Fruit fly (Drosophila melanogaster) whole organism, embryonic: Measurements from ENCODE around the gene CG31638.
A peak's percentile ranks its signal among the peaks of the same experiment; 100 is the strongest.

Experiments
- Antp ChIP-seq: fragments of 200-800 bp; sonication (Bioruptor generic); optimal IDR thresholded peaks from 3 replicates; lab custom pipeline; 2016; ENCODE audit warnings: missing biosample characterization, missing genetic modification characterization
- Awh ChIP-seq: fragments of 200-800 bp; sonication (Bioruptor generic); IDR thresholded peaks from 2 replicates; pipeline ENCODE4, ENCODE4 v1.3.6; 2022; ENCODE audit warnings: missing biosample characterization, missing genetic modification characterization
- Blimp-1 ChIP-seq: fragments of 200-800 bp; sonication (Bioruptor generic); optimal IDR thresholded peaks from 3 replicates; lab custom pipeline; 2018; ENCODE audit warnings: missing biosample characterization, missing genetic modification characterization, mild to moderate bottlenecking, moderate library complexity, missing genetic modification reagents
- C15 ChIP-seq: fragments of 200-800 bp; sonication (Bioruptor generic); IDR thresholded peaks from 3 replicates; pipeline ENCODE4 v1.3.6; 2022; ENCODE audit warnings: missing biosample characterization, missing genetic modification characterization
- CG10431 ChIP-seq: fragments of 200-800 bp; sonication (Bioruptor generic); optimal IDR thresholded peaks from 3 replicates; lab custom pipeline; 2018; ENCODE audit warnings: missing biosample characterization, mild to moderate bottlenecking, missing genetic modification characterization
- CG10565 ChIP-seq: fragments of 200-800 bp; sonication (Bioruptor generic); optimal IDR thresholded peaks from 3 replicates; lab custom pipeline; 2016; ENCODE audit warnings: missing biosample characterization, mild to moderate bottlenecking, missing genetic modification characterization
- CG1233 ChIP-seq: fragments of 200-800 bp; sonication (Bioruptor generic); optimal IDR thresholded peaks from 4 replicates; lab custom pipeline; 2018; ENCODE audit warnings: missing biosample characterization, mild to moderate bottlenecking, missing genetic modification characterization
- CG12659 ChIP-seq: fragments of 200-800 bp; sonication (Bioruptor generic); optimal IDR thresholded peaks from 3 replicates; lab custom pipeline; 2017; ENCODE audit warnings: mild to moderate bottlenecking, missing biosample characterization, missing genetic modification reagents, missing genetic modification characterization
- CG13775 ChIP-seq: fragments of 200-800 bp; sonication (Bioruptor generic); optimal IDR thresholded peaks from 3 replicates; lab custom pipeline; 2017; ENCODE audit warnings: missing biosample characterization, mild to moderate bottlenecking, missing genetic modification characterization
- CG15479 ChIP-seq: fragments of 200-800 bp; sonication (Bioruptor generic); optimal IDR thresholded peaks from 3 replicates; lab custom pipeline; 2019; ENCODE audit warnings: missing biosample characterization, mild to moderate bottlenecking, missing genetic modification characterization, moderate library complexity
- CG15601 ChIP-seq: fragments of 200-800 bp; sonication (Bioruptor generic); optimal IDR thresholded peaks from 3 replicates; lab custom pipeline; 2019; ENCODE audit warnings: missing biosample characterization, mild to moderate bottlenecking, missing genetic modification characterization, moderate library complexity
- CG18599 ChIP-seq: fragments of 200-800 bp; sonication (Bioruptor generic); optimal IDR thresholded peaks from 3 replicates; lab custom pipeline; 2017; ENCODE audit warnings: missing biosample characterization, missing genetic modification characterization, mild to moderate bottlenecking, moderate library complexity, missing genetic modification reagents
- CG34376 ChIP-seq: fragments of 200-800 bp; sonication (Bioruptor generic); optimal IDR thresholded peaks from 2 replicates; lab custom pipeline; 2018; ENCODE audit warnings: missing biosample characterization, mild to moderate bottlenecking, missing genetic modification characterization
- CG34422 ChIP-seq: fragments of 200-800 bp; sonication (Bioruptor generic); IDR thresholded peaks from 3 replicates; pipeline ENCODE4 v1.3.6; 2022; ENCODE audit warnings: missing biosample characterization, missing genetic modification characterization
- CG42726 ChIP-seq: fragments of 200-800 bp; sonication (Bioruptor generic); IDR thresholded peaks from 2 replicates; pipeline ENCODE4 v1.3.6; 2022; ENCODE audit warnings: missing biosample characterization, missing genetic modification characterization; ENCODE audit not compliant: partially characterized antibody
- CG4282 ChIP-seq: fragments of 200-800 bp; sonication (Bioruptor generic); optimal IDR thresholded peaks from 2 replicates; lab custom pipeline; 2016; ENCODE audit warnings: missing biosample characterization, missing genetic modification characterization
- CG6175 ChIP-seq: fragments of 200-800 bp; sonication (Bioruptor generic); IDR thresholded peaks from 3 replicates; pipeline ENCODE4 v1.3.6; 2022; ENCODE audit warnings: missing biosample characterization, missing genetic modification characterization
- CG6654 ChIP-seq: fragments of 200-800 bp; sonication (Bioruptor generic); optimal IDR thresholded peaks from 2 replicates; lab custom pipeline; 2017; ENCODE audit warnings: missing biosample characterization, mild to moderate bottlenecking, missing genetic modification characterization
- CG6689 ChIP-seq: fragments of 200-800 bp; sonication (Bioruptor generic); IDR thresholded peaks from 2 replicates; pipeline ENCODE4 v1.3.6; 2022; ENCODE audit warnings: missing biosample characterization, missing genetic modification characterization
- CG8089 ChIP-seq: fragments of 200-800 bp; sonication (Bioruptor generic); optimal IDR thresholded peaks from 3 replicates; lab custom pipeline; 2016; ENCODE audit warnings: missing biosample characterization, missing genetic modification characterization
- CG8944 ChIP-seq: fragments of 200-800 bp; sonication (Bioruptor generic); optimal IDR thresholded peaks from 3 replicates; lab custom pipeline; 2016; ENCODE audit warnings: missing biosample characterization, missing genetic modification characterization
- Chrac-16 ChIP-seq: fragments of 200-800 bp; sonication (Bioruptor generic); optimal IDR thresholded peaks from 3 replicates; lab custom pipeline; 2016; ENCODE audit warnings: missing biosample characterization, missing genetic modification characterization
- E2f1 ChIP-seq: fragments of 200-800 bp; sonication (Bioruptor generic); IDR thresholded peaks from 2 replicates; pipeline ENCODE4 v1.3.6; 2022; ENCODE audit warnings: missing biosample characterization, missing genetic modification characterization
- Lhr ChIP-seq: fragments of 200-800 bp; sonication (Bioruptor generic); optimal IDR thresholded peaks from 3 replicates; lab custom pipeline; 2017; ENCODE audit warnings: mild to moderate bottlenecking, missing biosample characterization, missing genetic modification reagents, missing genetic modification characterization
- Lim3 ChIP-seq: fragments of 200-800 bp; sonication (Bioruptor generic); IDR thresholded peaks from 2 replicates; pipeline ENCODE4 v1.3.6; 2022; ENCODE audit warnings: missing biosample characterization, missing genetic modification characterization
- Mad ChIP-seq: fragments of 200-800 bp; sonication (Bioruptor generic); optimal IDR thresholded peaks from 2 replicates; lab custom pipeline; 2016; ENCODE audit warnings: missing biosample characterization, missing genetic modification characterization
- Mes4 ChIP-seq: fragments of 200-800 bp; sonication (Bioruptor generic); optimal IDR thresholded peaks from 2 replicates; lab custom pipeline; 2016; ENCODE audit warnings: missing biosample characterization, missing genetic modification characterization
- Nf-YA ChIP-seq: fragments of 200-800 bp; sonication (Bioruptor generic); IDR thresholded peaks from 2 replicates; pipeline ENCODE4 v1.3.6; 2022; ENCODE audit warnings: missing biosample characterization, missing genetic modification characterization
- Pdp1 ChIP-seq, 2 experiments: fragments of 200-800 bp; sonication (Bioruptor generic); optimal IDR thresholded peaks; 3 replicates each; lab custom pipeline; 2016; ENCODE audit warnings: missing biosample characterization in 2 of 2, missing genetic modification characterization in 2 of 2, mild to moderate bottlenecking in 1 of 2, moderate library complexity in 1 of 2
- Stat92E ChIP-seq, 3 experiments: fragments of >200 bp in 2 of 3; fragments of 200-800 bp in 1 of 3; sonication (Bioruptor generic) in 1 of 3; optimal IDR thresholded peaks; 2 replicates each; lab custom pipeline; 2017 to 2019; ENCODE audit warnings: missing biosample characterization in 3 of 3, missing genetic modification characterization in 3 of 3, mild to moderate bottlenecking in 1 of 3, moderate library complexity in 1 of 3
- Xbp1 ChIP-seq: fragments of 200-800 bp; sonication (Bioruptor generic); optimal IDR thresholded peaks from 3 replicates; lab custom pipeline; 2016; ENCODE audit warnings: missing biosample characterization, mild to moderate bottlenecking, missing genetic modification characterization
- Xrp1 ChIP-seq: fragments of 200-800 bp; sonication (Bioruptor generic); IDR thresholded peaks from 2 replicates; pipeline ENCODE4 v1.3.6; 2022; ENCODE audit warnings: missing biosample characterization, missing genetic modification characterization
- ab ChIP-seq: fragments of 200-800 bp; sonication (Bioruptor generic); optimal IDR thresholded peaks from 2 replicates; lab custom pipeline; 2016; ENCODE audit warnings: missing biosample characterization, missing genetic modification characterization
- cg ChIP-seq: fragments of 200-800 bp; sonication (Bioruptor generic); optimal IDR thresholded peaks from 3 replicates; lab custom pipeline; 2019; ENCODE audit warnings: missing biosample characterization, mild to moderate bottlenecking, missing genetic modification characterization, moderate library complexity
- danr ChIP-seq: fragments of 200-800 bp; sonication (Bioruptor generic); IDR thresholded peaks from 2 replicates; pipeline ENCODE4 v1.3.6; 2022; ENCODE audit warnings: missing biosample characterization, missing genetic modification characterization
- emc ChIP-seq: fragments of 200-800 bp; sonication (Bioruptor generic); optimal IDR thresholded peaks from 2 replicates; lab custom pipeline; 2016; ENCODE audit warnings: missing biosample characterization, missing genetic modification characterization
- ems ChIP-seq: fragments of 200-800 bp; sonication (Bioruptor generic); optimal IDR thresholded peaks from 3 replicates; lab custom pipeline; 2016; ENCODE audit warnings: missing biosample characterization, missing genetic modification characterization
- gsb ChIP-seq: fragments of 200-800 bp; sonication (Bioruptor generic); IDR thresholded peaks from 2 replicates; pipeline ENCODE4 v1.3.6; 2022; ENCODE audit warnings: missing biosample characterization, missing genetic modification characterization
- hb ChIP-seq: fragments of 200-800 bp; sonication (Bioruptor generic); IDR thresholded peaks from 3 replicates; pipeline ENCODE4 v1.3.6; 2022; ENCODE audit warnings: missing biosample characterization, missing genetic modification characterization; ENCODE audit not compliant: partially characterized antibody
- hbn ChIP-seq: fragments of 200-800 bp; sonication (Bioruptor generic); IDR thresholded peaks from 2 replicates; pipeline ENCODE4 v1.3.6; 2022; ENCODE audit warnings: missing biosample characterization, missing genetic modification characterization; ENCODE audit not compliant: partially characterized antibody
- hkb ChIP-seq, 2 experiments: fragments of 200-800 bp in 1 of 2; fragments of >200 bp in 1 of 2; sonication (Bioruptor generic) in 1 of 2; IDR thresholded peaks in 1 of 2; optimal IDR thresholded peaks in 1 of 2; 2 replicates each; pipeline versions ENCODE4 v1.3.6 to Lab custom; 2017 to 2022; ENCODE audit warnings: missing biosample characterization in 1 of 2, missing genetic modification characterization in 1 of 2
- jing ChIP-seq: fragments of 200-800 bp; sonication (Bioruptor generic); optimal IDR thresholded peaks from 2 replicates; lab custom pipeline; 2018; ENCODE audit warnings: missing biosample characterization, mild to moderate bottlenecking, missing genetic modification characterization
- nerfin-1 ChIP-seq: fragments of 200-800 bp; sonication (Bioruptor generic); optimal IDR thresholded peaks from 3 replicates; lab custom pipeline; 2019; ENCODE audit warnings: missing biosample characterization, mild to moderate bottlenecking, missing genetic modification characterization, moderate library complexity
- org-1 ChIP-seq: fragments of 200-800 bp; sonication (Bioruptor generic); optimal IDR thresholded peaks from 2 replicates; lab custom pipeline; 2017; ENCODE audit warnings: missing biosample characterization, missing genetic modification characterization
- pho ChIP-seq: fragments of 200-800 bp; sonication (Bioruptor generic); optimal IDR thresholded peaks from 2 replicates; lab custom pipeline; 2016; ENCODE audit warnings: missing biosample characterization, missing genetic modification characterization
- pros ChIP-seq: fragments of 200-800 bp; sonication (Bioruptor generic); optimal IDR thresholded peaks from 3 replicates; lab custom pipeline; 2019; ENCODE audit warnings: missing biosample characterization, mild to moderate bottlenecking, missing genetic modification characterization, moderate library complexity
- ro ChIP-seq: fragments of 200-800 bp; sonication (Bioruptor generic); IDR thresholded peaks from 2 replicates; pipeline ENCODE4 v1.3.6; 2022; ENCODE audit warnings: missing biosample characterization, missing genetic modification characterization
- shn ChIP-seq: fragments of 200-800 bp; sonication (Bioruptor generic); optimal IDR thresholded peaks from 3 replicates; lab custom pipeline; 2016; ENCODE audit warnings: missing biosample characterization, missing genetic modification characterization
- toy ChIP-seq: fragments of 200-800 bp; sonication (Bioruptor generic); IDR thresholded peaks from 2 replicates; pipeline ENCODE4 v1.3.6; 2022; ENCODE audit warnings: missing biosample characterization, missing genetic modification characterization
- tup ChIP-seq: fragments of 200-800 bp; sonication (Bioruptor generic); optimal IDR thresholded peaks from 2 replicates; lab custom pipeline; 2016; ENCODE audit warnings: missing biosample characterization, mild to moderate bottlenecking, missing genetic modification characterization, moderate library complexity

CG31638 gene

DNA sequence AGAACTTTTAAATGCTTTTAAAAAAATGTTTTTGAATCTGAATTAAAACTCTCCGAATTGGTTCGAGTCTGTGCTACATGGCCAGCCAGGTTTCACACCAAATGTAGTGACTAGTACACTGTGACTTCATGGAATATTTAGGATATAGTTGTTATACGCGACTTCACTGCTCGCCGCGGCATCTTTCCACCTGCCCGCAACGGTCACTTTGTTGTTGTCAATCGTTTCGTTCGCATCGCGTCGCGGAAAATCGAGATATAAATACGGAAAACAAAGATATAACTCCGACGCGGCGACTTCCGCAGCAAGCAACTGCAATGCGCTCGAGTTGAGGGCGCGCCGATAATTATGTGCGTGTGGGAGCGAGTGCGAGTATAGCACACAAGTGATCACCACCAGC is 7.6 kb downstream of the CG31638 start, which contains the start of gene CG31637 (continued):
- no peak for TF ChIP-seq CG13775 (GFP tag; lab: Kevin White, UChicago)
- no peak for TF ChIP-seq CG15479 (GFP tag; lab: Kevin White, UChicago)
- no peak for TF ChIP-seq hb (GFP tag; lab: Robert Waterston, UW)
- TF ChIP-seq Awh (GFP tag; lab: Robert Waterston, UW) = no peak
- 0 out of 2 replicates have a peak, but pooled peaks have one; percentile 2 for TF ChIP-seq CG42726 (GFP tag; lab: Robert Waterston, UW)
- peak in 1 of 2 experiments; percentile 62 for TF ChIP-seq Pdp1 (GFP tag; optimal IDR thresholded peaks at IDR 0.05; lab: Kevin White, UChicago)
- no peak for TF ChIP-seq ems
- peak; percentile 36 for TF ChIP-seq CG15601
- TF ChIP-seq CG12659 (GFP tag; lab: Kevin White, UChicago) = peak; percentile 82
- TF ChIP-seq CG34376 = peak; percentile 55
- no peak for TF ChIP-seq Stat92E (GFP tag; optimal IDR thresholded peaks at IDR 0.05; lab: Kevin White, UChicago)
- TF ChIP-seq CG18599 (GFP tag; lab: Kevin White, UChicago) = peak; percentile 15
- TF ChIP-seq Nf-YA (GFP tag; lab: Robert Waterston, UW) = no peak
- no peak for TF ChIP-seq Chrac-16 (GFP tag; lab: Kevin White, UChicago)
- TF ChIP-seq CG6689 (GFP tag; lab: Robert Waterston, UW) = no peak
- TF ChIP-seq CG34422 (GFP tag; lab: Robert Waterston, UW) = peak; percentile 44; the same call in 1 of the 3 replicates
- no peak for TF ChIP-seq CG8944 (GFP tag; lab: Kevin White, UChicago)
- TF ChIP-seq nerfin-1 (tag; lab: Kevin White, UChicago) = no peak
- no peak for TF ChIP-seq pros
- TF ChIP-seq Lim3 = no peak
- no peak for TF ChIP-seq hkb (optimal IDR thresholded peaks at IDR 0.05; lab: Kevin White, UChicago)
- TF ChIP-seq hkb (GFP tag; IDR thresholded peaks at IDR 0.05; lab: Robert Waterston, UW) = 0 out of 2 replicates have a peak, but pooled peaks have one; percentile 13
- no peak for TF ChIP-seq hbn (GFP tag; lab: Robert Waterston, UW)
- no peak for TF ChIP-seq ab (GFP tag; lab: Kevin White, UChicago)
- TF ChIP-seq Xbp1 = peak; percentile 31
- peak; percentile 17; the same call in 1 of the 2 replicates for TF ChIP-seq Xrp1 (GFP tag; lab: Robert Waterston, UW)
- TF ChIP-seq ro (GFP tag; lab: Robert Waterston, UW) = no peak
- TF ChIP-seq CG4282 (GFP tag; lab: Kevin White, UChicago) = no peak
- TF ChIP-seq jing (GFP tag; lab: Kevin White, UChicago) = no peak
- no peak for TF ChIP-seq danr (GFP tag; lab: Robert Waterston, UW)
- TF ChIP-seq Blimp-1 (GFP tag; lab: Kevin White, UChicago) = no peak
- TF ChIP-seq CG1233 (GFP tag; lab: Kevin White, UChicago) = no peak
- no peak for TF ChIP-seq CG6654 (GFP tag; lab: Kevin White, UChicago)
- no peak for TF ChIP-seq gsb
- peak; percentile 86 for TF ChIP-seq Lhr (GFP tag; lab: Kevin White, UChicago)
- TF ChIP-seq org-1 (GFP tag; lab: Kevin White, UChicago) = no peak
- TF ChIP-seq emc (GFP tag; lab: Kevin White, UChicago) = no peak
- no peak for TF ChIP-seq CG6175 (GFP tag; lab: Robert Waterston, UW)
- TF ChIP-seq CG8089 (GFP tag; lab: Kevin White, UChicago) = peak; percentile 2
- no peak for TF ChIP-seq Antp (GFP tag; lab: Kevin White, UChicago)
- no peak for TF ChIP-seq shn (GFP tag; lab: Kevin White, UChicago)
- no peak for TF ChIP-seq cg
- TF ChIP-seq tup (GFP tag; lab: Kevin White, UChicago) = no peak
- peak; percentile 19 for TF ChIP-seq Mad (GFP tag; lab: Kevin White, UChicago)
- TF ChIP-seq CG10431 = peak; percentile 2
- TF ChIP-seq toy (GFP tag; lab: Robert Waterston, UW) = no peak
- TF ChIP-seq C15 (GFP tag; lab: Robert Waterston, UW) = no peak
- TF ChIP-seq CG10565 (GFP tag; lab: Kevin White, UChicago) = no peak
- TF ChIP-seq E2f1 = no peak
- peak; percentile 3 for TF ChIP-seq pho (GFP tag; lab: Kevin White, UChicago)
- TF ChIP-seq Mes4 = no peak
